Fruit fly (Drosophila melanogaster) whole organism, prepupa: ENCODE data around the gene Mical.

Source experiments
- Blimp-1 ChIP-seq: fragments of 200-800 bp; sonication (Bioruptor generic); optimal IDR thresholded peaks from 3 replicates; lab custom pipeline; 2017; ENCODE audit warnings: missing biosample characterization, missing genetic modification characterization, mild to moderate bottlenecking, moderate library complexity, missing genetic modification reagents
- CG11294 ChIP-seq: fragments of 200-800 bp; sonication (Bioruptor generic); IDR thresholded peaks from 2 replicates; pipeline ENCODE4 v1.3.6; 2022; ENCODE audit warnings: missing biosample characterization, missing genetic modification characterization
- CG11762 ChIP-seq: fragments of 200-800 bp; sonication (Bioruptor generic); optimal IDR thresholded peaks from 3 replicates; lab custom pipeline; 2016; ENCODE audit warnings: missing biosample characterization, missing genetic modification characterization; ENCODE audit not compliant: insufficient read depth
- CG11902 ChIP-seq: fragments of 200-800 bp; sonication (Bioruptor generic); optimal IDR thresholded peaks from 3 replicates; lab custom pipeline; 2016; ENCODE audit warnings: missing biosample characterization, missing genetic modification characterization
- CG15336 ChIP-seq: fragments of 200-800 bp; sonication (Bioruptor generic); IDR thresholded peaks from 2 replicates; pipeline ENCODE4 v1.3.6; 2022; ENCODE audit warnings: missing biosample characterization, missing genetic modification characterization
- CG1621 ChIP-seq: fragments of 200-800 bp; sonication (Bioruptor generic); optimal IDR thresholded peaks from 3 replicates; lab custom pipeline; 2018; ENCODE audit warnings: missing biosample characterization, mild to moderate bottlenecking, missing genetic modification characterization
- CG34406 ChIP-seq: fragments of 200-800 bp; sonication (Bioruptor generic); optimal IDR thresholded peaks from 3 replicates; lab custom pipeline; 2016; ENCODE audit warnings: missing biosample characterization, missing genetic modification characterization
- CG3919 ChIP-seq: fragments of 200-800 bp; sonication (Bioruptor generic); optimal IDR thresholded peaks from 3 replicates; lab custom pipeline; 2016; ENCODE audit warnings: missing biosample characterization, missing genetic modification characterization
- CG6163 ChIP-seq: fragments of 200-800 bp; sonication (Bioruptor generic); IDR thresholded peaks from 3 replicates; pipeline ENCODE4 v1.3.6; 2022; ENCODE audit warnings: missing biosample characterization, missing genetic modification characterization
- CG6276 ChIP-seq: fragments of 200-800 bp; sonication (Bioruptor generic); optimal IDR thresholded peaks from 2 replicates; lab custom pipeline; 2017; ENCODE audit warnings: missing biosample characterization, mild to moderate bottlenecking, missing genetic modification characterization
- CG6808 ChIP-seq: fragments of 200-800 bp; sonication (Bioruptor generic); optimal IDR thresholded peaks from 3 replicates; lab custom pipeline; 2017; ENCODE audit warnings: missing biosample characterization, missing genetic modification characterization, mild to moderate bottlenecking, moderate library complexity, missing genetic modification reagents
- CG8119 ChIP-seq: fragments of 200-800 bp; sonication (Bioruptor generic); IDR thresholded peaks from 3 replicates; pipeline ENCODE4 v1.3.6; 2022; ENCODE audit warnings: missing biosample characterization, missing genetic modification characterization
- CG8632 ChIP-seq: fragments of 200-800 bp; sonication (Bioruptor generic); optimal IDR thresholded peaks from 3 replicates; lab custom pipeline; 2016; ENCODE audit warnings: missing biosample characterization, missing genetic modification characterization
- CG9139 ChIP-seq: fragments of 200-800 bp; sonication (Bioruptor generic); optimal IDR thresholded peaks from 3 replicates; lab custom pipeline; 2017; ENCODE audit warnings: missing biosample characterization, mild to moderate bottlenecking, missing genetic modification characterization
- Eip78C ChIP-seq: fragments of 200-800 bp; sonication (Bioruptor generic); peaks from one replicate; lab custom pipeline; 2016; ENCODE audit warnings: missing biosample characterization, missing genetic modification characterization
- Eip93F ChIP-seq: fragments of 200-800 bp; sonication (Bioruptor generic); optimal IDR thresholded peaks from 2 replicates; lab custom pipeline; 2016; ENCODE audit warnings: missing biosample characterization, mild to moderate bottlenecking, missing genetic modification characterization
- Ets21C ChIP-seq: fragments of 200-800 bp; sonication (Bioruptor generic); optimal IDR thresholded peaks from 3 replicates; lab custom pipeline; 2016; ENCODE audit warnings: missing biosample characterization, missing genetic modification characterization
- Gug ChIP-seq: fragments of 200-800 bp; sonication (Bioruptor generic); IDR thresholded peaks from 2 replicates; pipeline ENCODE4 v1.3.6; 2022; ENCODE audit warnings: missing biosample characterization, missing genetic modification characterization
- Hr39 ChIP-seq: fragments of 200-800 bp; sonication (Bioruptor generic); optimal IDR thresholded peaks from 2 replicates; lab custom pipeline; 2016; ENCODE audit warnings: missing biosample characterization, missing genetic modification characterization
- Hr4 ChIP-seq: fragments of 200-800 bp; sonication (Bioruptor generic); optimal IDR thresholded peaks from 3 replicates; lab custom pipeline; 2016; ENCODE audit warnings: missing biosample characterization, missing genetic modification characterization
- Met ChIP-seq: fragments of 200-800 bp; sonication (Bioruptor generic); optimal IDR thresholded peaks from 3 replicates; lab custom pipeline; 2016; ENCODE audit warnings: missing biosample characterization, missing genetic modification characterization
- OdsH ChIP-seq: fragments of 200-800 bp; sonication (Bioruptor generic); optimal IDR thresholded peaks from 3 replicates; lab custom pipeline; 2016; ENCODE audit warnings: missing biosample characterization, missing genetic modification characterization
- Smox ChIP-seq: fragments of 200-800 bp; sonication (Bioruptor generic); optimal IDR thresholded peaks from 3 replicates; lab custom pipeline; 2016; ENCODE audit warnings: missing biosample characterization, missing genetic modification characterization
- Sox14 ChIP-seq: fragments of 200-800 bp; sonication (Bioruptor generic); optimal IDR thresholded peaks from 3 replicates; lab custom pipeline; 2016; ENCODE audit warnings: missing biosample characterization, missing genetic modification characterization
- dac ChIP-seq: fragments of 200-800 bp; sonication (Bioruptor generic); optimal IDR thresholded peaks from 2 replicates; lab custom pipeline; 2017; ENCODE audit warnings: missing biosample characterization, mild to moderate bottlenecking, missing genetic modification characterization
- dsx ChIP-seq: fragments of 200-800 bp; optimal IDR thresholded peaks from 3 replicates; lab custom pipeline; 2019; ENCODE audit warnings: missing biosample characterization, mild to moderate bottlenecking, missing genetic modification characterization, moderate library complexity; ENCODE audit not compliant: poor library complexity, severe bottlenecking
- eg ChIP-seq: fragments of 200-800 bp; sonication (Bioruptor generic); IDR thresholded peaks from 3 replicates; pipeline ENCODE4 v1.3.6; 2022; ENCODE audit warnings: missing biosample characterization, missing genetic modification characterization
- fd59A ChIP-seq: fragments of 200-800 bp; sonication (Bioruptor generic); optimal IDR thresholded peaks from 2 replicates; lab custom pipeline; 2017; ENCODE audit warnings: missing biosample characterization, mild to moderate bottlenecking, missing genetic modification characterization, missing genetic modification reagents
- fkh ChIP-seq: fragments of 200-800 bp; sonication (Bioruptor generic); optimal IDR thresholded peaks from 3 replicates; lab custom pipeline; 2017; ENCODE audit warnings: missing biosample characterization, mild to moderate bottlenecking, missing genetic modification characterization, moderate library complexity
- lz ChIP-seq: fragments of 200-800 bp; sonication (Bioruptor generic); optimal IDR thresholded peaks from 3 replicates; lab custom pipeline; 2016; ENCODE audit warnings: missing biosample characterization, missing genetic modification characterization
- salr ChIP-seq, 2 experiments: fragments of 200-800 bp; sonication (Bioruptor generic); optimal IDR thresholded peaks; 3 replicates each; lab custom pipeline; 2016 to 2018; ENCODE audit warnings: missing biosample characterization in 2 of 2, missing genetic modification characterization in 2 of 2, mild to moderate bottlenecking in 1 of 2
- ss ChIP-seq, 2 experiments: fragments of 200-800 bp; sonication (Bioruptor generic); optimal IDR thresholded peaks; 2 replicates in 1 of 2; 3 replicates in 1 of 2; lab custom pipeline; 2017 to 2018; ENCODE audit warnings: mild to moderate bottlenecking in 2 of 2, missing biosample characterization in 2 of 2, missing genetic modification characterization in 2 of 2, moderate library complexity in 1 of 2
- svp ChIP-seq: fragments of 200-800 bp; sonication (Bioruptor generic); peaks from one replicate; lab custom pipeline; 2016; ENCODE audit warnings: missing biosample characterization, missing genetic modification characterization
- topi ChIP-seq: fragments of 200-800 bp; sonication (Bioruptor generic); optimal IDR thresholded peaks from 3 replicates; lab custom pipeline; 2016; ENCODE audit warnings: missing biosample characterization, missing genetic modification characterization
- vri ChIP-seq: fragments of 200-800 bp; sonication (Bioruptor generic); optimal IDR thresholded peaks from 3 replicates; lab custom pipeline; 2016; ENCODE audit warnings: missing biosample characterization, mild to moderate bottlenecking, missing genetic modification characterization

Gene Mical

DNA sequence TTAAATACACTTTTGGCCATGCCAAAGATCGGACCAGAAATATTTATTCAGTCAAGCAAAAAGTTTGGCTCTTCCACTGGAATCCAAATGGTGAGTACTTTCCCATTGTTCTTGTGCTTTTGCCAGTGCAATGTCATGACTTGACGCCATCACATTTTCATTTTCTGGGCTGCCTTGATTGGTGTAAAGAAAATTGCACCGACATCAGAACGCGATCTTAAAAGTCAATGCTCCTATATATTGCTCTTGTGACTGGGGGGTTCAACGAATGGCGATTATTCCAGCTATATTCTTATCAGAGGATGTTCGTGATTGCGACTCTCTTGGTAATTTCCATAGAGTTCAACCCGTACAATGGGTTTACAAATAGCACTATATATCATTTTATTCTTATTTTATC is 2.2 kb downstream of the Mical start:
- TF ChIP-seq CG11902 (no peak), CG8119 (GFP tag; lab: Robert Waterston, UW) (no peak), svp (GFP tag; lab: Kevin White, UChicago) (peak; percentile 97), CG15336 (no peak), CG6163 (GFP tag; lab: Robert Waterston, UW) (no peak), ss (GFP tag; optimal IDR thresholded peaks at IDR 0.05; lab: Kevin White, UChicago) (no peak), vri (peak; percentile 59), CG8632 (GFP tag; lab: Kevin White, UChicago) (no peak), CG3919 (GFP tag; lab: Kevin White, UChicago) (no peak), Smox (GFP tag; lab: Kevin White, UChicago) (no peak), topi (GFP tag; lab: Kevin White, UChicago) (no peak), eg (no peak), CG11762 (GFP tag; lab: Kevin White, UChicago) (no peak), Ets21C (GFP tag; lab: Kevin White, UChicago) (no peak), CG6276 (no peak), Eip93F (peak; percentile 60), dac (GFP tag; lab: Kevin White, UChicago) (no peak)

- peak; percentile 27 for TF ChIP-seq Eip93F
- no peak for TF ChIP-seq CG11294 (GFP tag; lab: Robert Waterston, UW)
- no peak for TF ChIP-seq CG6808 (GFP tag; lab: Kevin White, UChicago)
- TF ChIP-seq CG9139: no peak
- TF ChIP-seq eg: no peak
- no peak for TF ChIP-seq Gug
- TF ChIP-seq lz (GFP tag; lab: Kevin White, UChicago): no peak
- TF ChIP-seq svp (GFP tag; lab: Kevin White, UChicago): peak; percentile 8
- TF ChIP-seq CG11762 (GFP tag; lab: Kevin White, UChicago): no peak
- peak; percentile 66 for TF ChIP-seq Sox14
- no peak for TF ChIP-seq fkh (GFP tag; lab: Kevin White, UChicago)
- no peak for TF ChIP-seq CG1621 (tag; lab: Kevin White, UChicago)
- TF ChIP-seq vri: no peak
- no peak for TF ChIP-seq Hr4 (GFP tag; lab: Kevin White, UChicago)
- TF ChIP-seq dac (GFP tag; lab: Kevin White, UChicago): no peak
- no peak for TF ChIP-seq salr (GFP tag; optimal IDR thresholded peaks at IDR 0.05; lab: Kevin White, UChicago)
- no peak for TF ChIP-seq topi (GFP tag; lab: Kevin White, UChicago)
- no peak for TF ChIP-seq OdsH (GFP tag; lab: Kevin White, UChicago)
These were observed 3.5 kb downstream of the Mical start for dm6 chr3R:10039188-10039587.

DNA sequence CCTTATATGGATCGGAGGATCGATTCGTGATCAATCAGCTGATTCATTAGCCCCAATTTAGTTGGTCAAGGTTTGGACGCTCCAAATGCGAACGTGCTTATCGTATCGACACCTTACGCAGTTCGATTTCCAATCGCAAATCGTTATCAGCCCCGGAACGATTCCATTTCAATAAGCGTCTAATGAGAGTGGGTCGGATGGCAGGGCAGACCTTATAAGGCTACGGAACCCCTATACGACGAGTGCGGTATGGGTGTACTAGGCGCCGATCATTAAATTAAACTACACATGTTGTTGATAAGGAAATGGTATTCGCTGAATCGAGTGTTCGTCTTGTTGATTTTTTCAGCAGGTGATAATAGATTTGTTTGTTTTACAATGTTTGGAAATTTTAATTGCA is 6.9 kb downstream of the Mical start:
- TF ChIP-seq svp (GFP tag; lab: Kevin White, UChicago): peak; percentile 54
- TF ChIP-seq CG6276: no peak
- peak; percentile 14 for TF ChIP-seq fkh (GFP tag; lab: Kevin White, UChicago)
- TF ChIP-seq Eip93F: peak; percentile 35

dm6 chr3R:10034995-10035446 is 7.7 kb downstream of the Mical start:
- TF ChIP-seq svp (GFP tag; lab: Kevin White, UChicago): peak; percentile 67
- no peak for TF ChIP-seq Blimp-1 (GFP tag; lab: Kevin White, UChicago)
- TF ChIP-seq ss (GFP tag; optimal IDR thresholded peaks at IDR 0.05; lab: Kevin White, UChicago): peak in 1 of 2 experiments; percentile 38
- TF ChIP-seq Met (GFP tag; lab: Kevin White, UChicago): no peak
- no peak for TF ChIP-seq Ets21C (GFP tag; lab: Kevin White, UChicago)
- TF ChIP-seq CG6276: peak; percentile 12
- no peak for TF ChIP-seq Hr39
- peak; percentile 59 for TF ChIP-seq fkh (GFP tag; lab: Kevin White, UChicago)
- peak; percentile 44 for TF ChIP-seq Eip78C (GFP tag; lab: Kevin White, UChicago)
- no peak for TF ChIP-seq CG34406 (GFP tag; lab: Kevin White, UChicago)
- TF ChIP-seq fd59A (GFP tag; lab: Kevin White, UChicago): no peak
- TF ChIP-seq dsx (GFP tag; lab: Kevin White, UChicago): peak; percentile 6
